Fruit fly (Drosophila melanogaster) S2 (cell line): ENCODE measurements around the gene tgy.

Experiments used
- CG8478 ChIP-seq: fragments of >200 bp; optimal IDR thresholded peaks from 2 replicates; lab custom pipeline; 2018
- CTCF ChIP-seq, 2 experiments: fragments of >200 bp; optimal IDR thresholded peaks; 2 replicates each; lab custom pipeline; 2018

DNA sequence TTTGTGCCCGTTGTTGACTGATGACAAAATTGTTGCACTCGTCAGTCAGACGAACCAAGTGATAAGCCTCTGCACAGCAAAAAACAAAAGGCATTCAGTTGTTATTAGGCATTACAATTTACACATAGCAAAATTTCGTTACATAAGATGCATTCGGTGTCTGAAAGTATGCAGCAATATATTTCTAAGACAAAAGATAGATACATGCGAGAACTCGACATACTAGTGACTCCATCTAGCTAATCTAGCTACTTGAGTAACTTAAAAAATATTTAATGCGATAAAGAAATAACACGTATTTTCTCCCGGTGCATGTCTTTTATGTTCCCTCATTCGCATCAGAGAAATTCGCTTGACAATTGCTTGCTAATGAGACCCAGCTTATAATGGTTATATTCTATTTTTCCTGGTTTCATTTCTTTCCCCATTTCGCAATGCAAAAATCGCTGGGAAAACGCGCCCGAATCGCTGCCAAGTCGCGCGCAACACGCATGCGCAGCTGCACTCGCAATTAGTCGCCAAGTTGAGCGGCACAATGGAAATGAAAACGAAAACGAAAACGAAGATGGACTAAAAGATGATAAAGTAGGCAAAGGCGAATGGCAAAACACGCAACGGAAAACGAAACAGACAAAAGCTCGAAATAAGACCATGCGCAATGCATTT is 35.3 kb upstream of the tgy start:
- TF ChIP-seq CTCF (optimal IDR thresholded peaks at IDR 0.05; lab: Kevin White, UChicago) = no peak
- no peak for TF ChIP-seq CG8478 (lab: Kevin White, UChicago)
